Worm (Caenorhabditis elegans) whole organism, L1 larva: Measurements from ENCODE around the gene R53.8.

Experiments
- C04F5.9 ChIP-seq: sonication (generic microtip); optimal IDR thresholded peaks from 2 replicates; lab custom pipeline; 2016; ENCODE audit warnings: missing genetic modification characterization, missing compliant biosample characterization
- aha-1 ChIP-seq: fragments of 150-350 bp; optimal IDR thresholded peaks from 2 replicates; lab custom pipeline; 2014; ENCODE audit warnings: missing biosample characterization, missing genetic modification characterization
- alr-1 ChIP-seq: fragments of 200-800 bp; sonication (Bioruptor generic); optimal IDR thresholded peaks from 2 replicates; lab custom pipeline; 2018; ENCODE audit warnings: borderline replicate concordance, mild to moderate bottlenecking, missing genetic modification characterization, missing compliant biosample characterization
- aly-2 ChIP-seq: fragments of 150-350 bp; optimal IDR thresholded peaks from 2 replicates; lab custom pipeline; 2014; ENCODE audit warnings: missing biosample characterization, missing genetic modification characterization
- ama-1 ChIP-seq: fragments of 150-350 bp; optimal IDR thresholded peaks from 2 replicates; lab custom pipeline; 2014
- ceh-8 ChIP-seq: fragments of 200-800 bp; sonication (Bioruptor generic); optimal IDR thresholded peaks from 2 replicates; lab custom pipeline; 2018; ENCODE audit warnings: mild to moderate bottlenecking, missing genetic modification characterization, moderate library complexity, missing compliant biosample characterization
- ceh-82 ChIP-seq, 3 experiments: fragments of 150-350 bp in 1 of 3; sonication (generic microtip) in 2 of 3; optimal IDR thresholded peaks; 2 replicates each; lab custom pipeline; 2014 to 2017; ENCODE audit warnings: missing biosample characterization in 3 of 3, missing genetic modification characterization in 3 of 3
- ceh-90 ChIP-seq: sonication (generic microtip); optimal IDR thresholded peaks from 2 replicates; lab custom pipeline; 2016; ENCODE audit warnings: missing genetic modification characterization, missing compliant biosample characterization
- ces-1 ChIP-seq: fragments of 150-350 bp; optimal IDR thresholded peaks from 2 replicates; lab custom pipeline; 2014; ENCODE audit warnings: missing biosample characterization, missing genetic modification reagents, missing genetic modification characterization
- dsc-1 ChIP-seq: sonication (generic microtip); optimal IDR thresholded peaks from 2 replicates; lab custom pipeline; 2016; ENCODE audit warnings: mild to moderate bottlenecking, missing genetic modification characterization, missing compliant biosample characterization
- efl-1 ChIP-seq, 4 experiments: fragments of 150-350 bp; optimal IDR thresholded peaks in 3 of 4; peaks in 1 of 4; 1 replicate in 1 of 4; 2 replicates in 3 of 4; lab custom pipeline; 2014; ENCODE audit warnings: missing biosample characterization in 2 of 4, missing genetic modification characterization in 2 of 4, missing genetic modification reagents in 2 of 4
- egl-13 ChIP-seq: sonication (generic microtip); optimal IDR thresholded peaks from 2 replicates; lab custom pipeline; 2016; ENCODE audit warnings: missing genotype, missing genetic modification reagents, missing genetic modification characterization, missing compliant biosample characterization
- egl-27 ChIP-seq, 2 experiments: fragments of 150-350 bp in 1 of 2; sonication (generic microtip); optimal IDR thresholded peaks; 3 replicates each; lab custom pipeline; 2017 to 2018; ENCODE audit warnings: missing biosample characterization in 2 of 2, missing genetic modification characterization in 2 of 2, missing genetic modification reagents in 2 of 2
- elt-2 ChIP-seq: sonication (generic microtip); optimal IDR thresholded peaks from 2 replicates; lab custom pipeline; 2016; ENCODE audit warnings: missing genetic modification characterization, mild to moderate bottlenecking, inconsistent platforms, missing compliant biosample characterization, missing genetic modification reagents
- elt-3 ChIP-seq, 6 experiments: fragments of 150-350 bp in 1 of 6; sonication (generic microtip); optimal IDR thresholded peaks; 2 replicates each; lab custom pipeline; 2017 to 2018; ENCODE audit warnings: missing biosample characterization in 6 of 6, missing genetic modification characterization in 6 of 6, inconsistent platforms in 1 of 6
- fkh-10 ChIP-seq: sonication (generic microtip); optimal IDR thresholded peaks from 2 replicates; lab custom pipeline; 2017; ENCODE audit warnings: missing biosample characterization, missing genetic modification reagents, missing genetic modification characterization
- fkh-4 ChIP-seq: sonication (generic microtip); optimal IDR thresholded peaks from 2 replicates; lab custom pipeline; 2016; ENCODE audit warnings: missing compliant biosample characterization, missing genetic modification characterization, borderline replicate concordance
- fkh-8 ChIP-seq: sonication (generic microtip); optimal IDR thresholded peaks from 2 replicates; lab custom pipeline; 2016; ENCODE audit warnings: mild to moderate bottlenecking, missing genetic modification characterization, missing compliant biosample characterization
- fos-1 ChIP-seq: fragments of 150-350 bp; optimal IDR thresholded peaks from 2 replicates; lab custom pipeline; 2014; ENCODE audit warnings: missing biosample characterization, missing genetic modification characterization
- isw-1 ChIP-seq: fragments of 200-800 bp; sonication (Bioruptor generic); IDR thresholded peaks from 2 replicates; pipeline ENCODE4 v1.3.6; 2022; ENCODE audit warnings: missing genetic modification characterization, missing compliant biosample characterization
- lin-13 ChIP-seq: fragments of 150-350 bp; optimal IDR thresholded peaks from 2 replicates; lab custom pipeline; 2014; ENCODE audit warnings: missing biosample characterization, missing genetic modification reagents, missing genetic modification characterization
- lin-14 ChIP-seq: fragments of 200-800 bp; sonication (Bioruptor generic); optimal IDR thresholded peaks from 2 replicates; lab custom pipeline; 2018; ENCODE audit warnings: mild to moderate bottlenecking, missing genetic modification characterization, moderate library complexity, missing compliant biosample characterization
- lin-15B ChIP-seq: fragments of 150-350 bp; sonication (generic microtip); optimal IDR thresholded peaks from 3 replicates; lab custom pipeline; 2014; ENCODE audit warnings: missing biosample characterization, missing genetic modification characterization
- lin-35 ChIP-seq, 2 experiments: fragments of 150-350 bp; optimal IDR thresholded peaks; 2 replicates each; lab custom pipeline; 2014; ENCODE audit warnings: missing biosample characterization in 2 of 2, missing genetic modification characterization in 2 of 2, missing genetic modification reagents in 2 of 2
- lsy-2 ChIP-seq, 2 experiments: fragments of 150-350 bp; optimal IDR thresholded peaks; 2 replicates each; lab custom pipeline; 2014; ENCODE audit warnings: missing biosample characterization in 2 of 2, missing genetic modification characterization in 2 of 2
- mab-9 ChIP-seq: fragments of 200-800 bp; sonication (Bioruptor generic); IDR thresholded peaks from 2 replicates; pipeline ENCODE4 v1.3.6; 2022; ENCODE audit warnings: missing genetic modification reagents, missing genetic modification characterization, missing compliant biosample characterization
- mdl-1 ChIP-seq, 2 experiments: fragments of 150-350 bp; optimal IDR thresholded peaks; 2 replicates each; lab custom pipeline; 2014 to 2017; ENCODE audit warnings: missing biosample characterization in 2 of 2, missing genetic modification characterization in 2 of 2, inconsistent platforms in 1 of 2
- nhr-11 ChIP-seq: fragments of 150-350 bp; optimal IDR thresholded peaks from 2 replicates; lab custom pipeline; 2014; ENCODE audit warnings: missing biosample characterization, missing genetic modification characterization
- nhr-12 ChIP-seq: sonication (generic microtip); optimal IDR thresholded peaks from 2 replicates; lab custom pipeline; 2017; ENCODE audit warnings: missing biosample characterization, missing genetic modification characterization
- nhr-20 ChIP-seq: sonication (generic microtip); optimal IDR thresholded peaks from 2 replicates; lab custom pipeline; 2016; ENCODE audit warnings: mild to moderate bottlenecking, missing genetic modification characterization, missing compliant biosample characterization
- nhr-237 ChIP-seq: fragments of 150-350 bp; optimal IDR thresholded peaks from 2 replicates; lab custom pipeline; 2014; ENCODE audit warnings: missing biosample characterization, missing genetic modification characterization
- nhr-28 ChIP-seq: fragments of 150-350 bp; optimal IDR thresholded peaks from 2 replicates; lab custom pipeline; 2014; ENCODE audit warnings: missing biosample characterization, missing genetic modification characterization
- pax-3 ChIP-seq: fragments of 200-800 bp; sonication (Bioruptor generic); optimal IDR thresholded peaks from 2 replicates; lab custom pipeline; 2018; ENCODE audit warnings: mild to moderate bottlenecking, missing genetic modification characterization, moderate library complexity, missing compliant biosample characterization
- snu-23 ChIP-seq: sonication (generic microtip); optimal IDR thresholded peaks from 2 replicates; lab custom pipeline; 2016; ENCODE audit warnings: missing genetic modification characterization, missing compliant biosample characterization
- sox-4 ChIP-seq: sonication (generic microtip); optimal IDR thresholded peaks from 2 replicates; lab custom pipeline; 2016; ENCODE audit warnings: missing genetic modification characterization, missing compliant biosample characterization
- sptf-1 ChIP-seq: fragments of 150-350 bp; optimal IDR thresholded peaks from 2 replicates; lab custom pipeline; 2014; ENCODE audit warnings: missing biosample characterization, missing genetic modification characterization
- sup-37 ChIP-seq: fragments of 200-800 bp; sonication (Bioruptor generic); optimal IDR thresholded peaks from 2 replicates; lab custom pipeline; 2018; ENCODE audit warnings: mild to moderate bottlenecking, missing genetic modification characterization, missing compliant biosample characterization
- swsn-7 ChIP-seq: sonication (generic microtip); optimal IDR thresholded peaks from 2 replicates; lab custom pipeline; 2016; ENCODE audit warnings: missing genetic modification characterization, missing compliant biosample characterization
- tbx-2 ChIP-seq: sonication (generic microtip); optimal IDR thresholded peaks from 2 replicates; lab custom pipeline; 2016; ENCODE audit warnings: missing genetic modification characterization, missing compliant biosample characterization
- unc-130 ChIP-seq: fragments of 150-350 bp; optimal IDR thresholded peaks from 2 replicates; lab custom pipeline; 2017; ENCODE audit warnings: missing biosample characterization, missing genetic modification characterization, inconsistent platforms
- unc-30 ChIP-seq: sonication (generic microtip); optimal IDR thresholded peaks from 2 replicates; lab custom pipeline; 2017; ENCODE audit warnings: missing biosample characterization, missing genetic modification characterization
- unc-62 ChIP-seq: fragments of 150-350 bp; optimal IDR thresholded peaks from 2 replicates; lab custom pipeline; 2014; ENCODE audit warnings: missing biosample characterization, missing genetic modification reagents, missing genetic modification characterization
- unc-86 ChIP-seq: sonication (generic microtip); optimal IDR thresholded peaks from 2 replicates; lab custom pipeline; 2016; ENCODE audit warnings: missing genetic modification characterization, missing compliant biosample characterization
- vab-15 ChIP-seq: sonication (generic microtip); optimal IDR thresholded peaks from 2 replicates; lab custom pipeline; 2017; ENCODE audit warnings: missing genotype, mild to moderate bottlenecking, missing genetic modification characterization, missing compliant biosample characterization
- xbp-1 ChIP-seq: sonication (generic microtip); optimal IDR thresholded peaks from 2 replicates; lab custom pipeline; 2016; ENCODE audit warnings: missing genetic modification characterization, missing compliant biosample characterization
- zag-1 ChIP-seq: fragments of 150-350 bp; optimal IDR thresholded peaks from 2 replicates; lab custom pipeline; 2014; ENCODE audit warnings: missing biosample characterization, missing genetic modification characterization
- zip-4 ChIP-seq: fragments of 200-800 bp; sonication (Bioruptor generic); optimal IDR thresholded peaks from 2 replicates; lab custom pipeline; 2018; ENCODE audit warnings: mild to moderate bottlenecking, missing genetic modification characterization, moderate library complexity, missing compliant biosample characterization
- ztf-11 ChIP-seq, 2 experiments: sonication (generic microtip); optimal IDR thresholded peaks; 2 replicates each; lab custom pipeline; 2016 to 2017; ENCODE audit warnings: missing genetic modification characterization in 2 of 2, missing biosample characterization in 1 of 2, missing compliant biosample characterization in 1 of 2

R53.8 gene

DNA sequence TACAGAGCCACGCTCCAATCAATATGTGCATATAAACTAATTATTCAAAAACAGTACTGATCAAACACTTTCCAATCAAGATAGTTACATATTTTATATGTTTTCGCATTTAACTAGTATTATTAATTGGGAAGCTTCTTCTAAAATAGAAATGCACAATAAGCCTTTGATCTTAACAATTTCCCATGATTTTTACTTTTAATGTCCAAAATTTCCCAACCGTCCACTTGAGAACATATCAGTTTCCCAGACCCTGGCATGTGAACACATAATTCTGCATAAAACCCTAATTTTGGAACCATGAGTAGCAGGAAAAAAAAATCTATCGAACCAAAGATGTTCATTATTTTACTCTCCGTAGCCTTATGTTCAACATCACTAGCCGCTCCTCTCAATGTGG lies at the start of gene R53.8:
Gene R53.8 (plus strand): TSS at position 301 of the 400 bp plus-strand sequence.
- TF ChIP-seq dsc-1 (tag; lab: Kevin White, UChicago) = no peak

ce11 chrII:9928470-9928869 lies 48.0 kb upstream of the R53.8 start:
- TF ChIP-seq nhr-28 (tag; lab: Kevin White, UChicago) (no peak), nhr-237 (tag; lab: Kevin White, UChicago) (no peak), elt-3 (tag; optimal IDR thresholded peaks at IDR 0.05; lab: Kevin White, UChicago) (no peak), ceh-90 (tag; lab: Kevin White, UChicago) (no peak), lin-14 (GFP tag; lab: Kevin White, UChicago) (no peak)

- TF ChIP-seq swsn-7 (tag; lab: Kevin White, UChicago) (peak; percentile 44), sox-4 (tag; lab: Kevin White, UChicago) (no peak), sup-37 (no peak), ztf-11 (tag; optimal IDR thresholded peaks at IDR 0.05; lab: Kevin White, UChicago) (peak in 1 of 2 experiments; percentile 65), xbp-1 (tag; lab: Kevin White, UChicago) (peak; percentile 36), vab-15 (tag; lab: Kevin White, UChicago) (no peak), aly-2 (tag; lab: Kevin White, UChicago) (no peak), aha-1 (no peak), unc-86 (peak; percentile 51), nhr-11 (tag; lab: Kevin White, UChicago) (peak; percentile 23), ceh-90 (tag; lab: Kevin White, UChicago) (peak; percentile 68), ceh-82 (tag; optimal IDR thresholded peaks at IDR 0.05; lab: Kevin White, UChicago) (peak in 1 of 3 experiments; percentile 18), pax-3 (tag; lab: Kevin White, UChicago) (peak; percentile 41), egl-13 (tag; lab: Kevin White, UChicago) (no peak), fos-1 (tag; lab: Kevin White, UChicago) (no peak), elt-2 (tag; lab: Kevin White, UChicago) (no peak), alr-1 (tag; lab: Kevin White, UChicago) (no peak), lsy-2 (tag; optimal IDR thresholded peaks at IDR 0.05; lab: Kevin White, UChicago) (peak; percentile 24 to 57), sptf-1 (no peak), mdl-1 (tag; optimal IDR thresholded peaks at IDR 0.05; lab: Kevin White, UChicago) (peak in 1 of 2 experiments; percentile 1), snu-23 (GFP tag; lab: Kevin White, UChicago) (peak; percentile 59), nhr-28 (tag; lab: Kevin White, UChicago) (no peak), nhr-20 (peak; percentile 46), tbx-2 (peak; percentile 68), C04F5.9 (tag; lab: Kevin White, UChicago) (peak; percentile 9), unc-130 (tag; lab: Kevin White, UChicago) (no peak), lin-15B (tag; lab: Kevin White, UChicago) (peak; percentile 48), isw-1 (GFP tag; lab: Robert Waterston, UW) (peak; percentile 63), ama-1 (lab: Kevin White, UChicago) (no peak), unc-62 (no peak), fkh-8 (peak; percentile 57), mab-9 (GFP tag; lab: Robert Waterston, UW) (0 out of 2 replicates have a peak, but pooled peaks have one; percentile 21), fkh-10 (GFP tag; lab: Kevin White, UChicago) (no peak), ces-1 (no peak), lin-35 (GFP tag; optimal IDR thresholded peaks at IDR 0.05; lab: Kevin White, UChicago) (peak; percentile 33 to 41), lin-13 (GFP tag; lab: Kevin White, UChicago) (peak; percentile 18), fkh-4 (no peak), elt-3 (tag; optimal IDR thresholded peaks at IDR 0.05; lab: Kevin White, UChicago) (no peak), zip-4 (GFP tag; lab: Kevin White, UChicago) (no peak), egl-27 (tag; optimal IDR thresholded peaks at IDR 0.05; lab: Kevin White, UChicago) (no peak), efl-1 (optimal IDR thresholded peaks at IDR 0.05; lab: Kevin White, UChicago) (peak; percentile 60 to 70), efl-1 (GFP tag; optimal IDR thresholded peaks at IDR 0.05 in 1 of 2; lab: Kevin White, UChicago) (peak; percentile 39 to 95), nhr-12 (tag; lab: Kevin White, UChicago) (no peak), unc-30 (no peak), ceh-8 (GFP tag; lab: Kevin White, UChicago) (no peak), zag-1 (no peak)
Measured at ce11 chrII:9931012-9931411, 45.5 kb upstream of the R53.8 start.
